Worm (Caenorhabditis elegans) whole organism, early embryonic: ENCODE measurements around the gene Y54F10AR.2.

Experiments
- B0310.2 ChIP-seq: sonication (generic microtip); optimal IDR thresholded peaks from 2 replicates; lab custom pipeline; 2016; ENCODE audit warnings: mild to moderate bottlenecking, missing genetic modification characterization, missing compliant biosample characterization
- F13C5.2 ChIP-seq: sonication (generic microtip); optimal IDR thresholded peaks from 2 replicates; lab custom pipeline; 2017; ENCODE audit warnings: mild to moderate bottlenecking, missing genetic modification characterization, inconsistent platforms, missing compliant biosample characterization
- ama-1 ChIP-seq: fragments of 150-350 bp; optimal IDR thresholded peaks from 2 replicates; lab custom pipeline; 2014
- ceh-13 ChIP-seq: fragments of 200-800 bp; sonication (Bioruptor generic); optimal IDR thresholded peaks from 2 replicates; lab custom pipeline; 2018; ENCODE audit warnings: mild to moderate bottlenecking, missing genetic modification characterization, missing compliant biosample characterization
- ceh-36 ChIP-seq: sonication (generic microtip); optimal IDR thresholded peaks from 2 replicates; lab custom pipeline; 2016; ENCODE audit warnings: missing genetic modification characterization, inconsistent platforms, missing compliant biosample characterization
- flt-1 ChIP-seq: fragments of 200-800 bp; sonication (Bioruptor generic); IDR thresholded peaks from 2 replicates; pipeline ENCODE4 v1.3.6; 2022; ENCODE audit warnings: missing genetic modification characterization, missing compliant biosample characterization
- hmbx-1 ChIP-seq: sonication (generic microtip); optimal IDR thresholded peaks from 2 replicates; lab custom pipeline; 2016; ENCODE audit warnings: mild to moderate bottlenecking, missing genetic modification characterization, missing compliant biosample characterization
- hmg-4 ChIP-seq: fragments of 200-800 bp; sonication (Bioruptor generic); optimal IDR thresholded peaks from 2 replicates; lab custom pipeline; 2018; ENCODE audit warnings: mild to moderate bottlenecking, missing genetic modification characterization, missing compliant biosample characterization
- hnd-1 ChIP-seq: sonication (generic microtip); optimal IDR thresholded peaks from 2 replicates; lab custom pipeline; 2016; ENCODE audit warnings: missing genetic modification characterization, missing compliant biosample characterization
- pes-1 ChIP-seq: fragments of 200-800 bp; sonication (Bioruptor generic); IDR thresholded peaks from 2 replicates; pipeline ENCODE4 v1.3.6; 2022; ENCODE audit warnings: missing genetic modification reagents, missing genetic modification characterization, missing compliant biosample characterization
- scrt-1 ChIP-seq: fragments of 200-800 bp; sonication (Bioruptor generic); IDR thresholded peaks from 2 replicates; pipeline ENCODE4 v1.3.6; 2022; ENCODE audit warnings: missing genetic modification characterization, missing compliant biosample characterization
- sea-1 ChIP-seq: fragments of 200-800 bp; sonication (Bioruptor generic); conservative IDR thresholded peaks from 2 replicates; pipeline ENCODE4 v1.3.6; 2022; ENCODE audit warnings: missing genetic modification characterization, missing compliant biosample characterization
- tbx-11 ChIP-seq: fragments of 200-800 bp; sonication (Bioruptor generic); IDR thresholded peaks from 2 replicates; pipeline ENCODE4 v1.3.6; 2022; ENCODE audit warnings: missing genetic modification characterization, missing compliant biosample characterization
- tbx-37 ChIP-seq: fragments of 200-800 bp; sonication (Bioruptor generic); conservative IDR thresholded peaks from 2 replicates; pipeline ENCODE4 v1.3.6; 2022; ENCODE audit warnings: missing genetic modification reagents, missing genetic modification characterization, missing compliant biosample characterization

DNA sequence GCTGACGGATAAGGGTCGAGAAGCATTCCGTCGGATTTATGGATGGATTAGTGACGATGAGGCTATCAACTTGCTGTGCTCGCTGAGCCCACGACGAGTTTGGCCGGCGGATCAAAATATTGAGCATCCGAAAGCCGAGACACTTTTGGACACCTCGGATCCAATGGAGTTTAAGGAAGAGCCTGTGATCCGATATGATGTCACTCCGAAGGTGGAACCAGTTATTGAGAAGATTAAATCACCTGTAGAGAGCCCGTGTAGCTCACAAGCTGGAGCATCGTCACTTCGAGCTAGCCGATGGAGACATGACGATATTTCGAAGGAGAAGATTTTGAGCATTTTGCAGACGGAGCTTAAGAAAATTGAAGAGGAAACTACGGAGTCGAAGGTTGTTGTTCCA is 30.8 kb downstream of the Y54F10AR.2 start:
- TF ChIP-seq ama-1 (lab: Kevin White, UChicago) (no peak), F13C5.2 (no peak), tbx-11 (GFP tag; lab: Robert Waterston, UW) (no peak), hnd-1 (tag; lab: Kevin White, UChicago) (no peak), sea-1 (no peak), hmg-4 (no peak), flt-1 (GFP tag; lab: Robert Waterston, UW) (no peak), pes-1 (GFP tag; lab: Robert Waterston, UW) (no peak), ceh-13 (no peak), ceh-36 (no peak), scrt-1 (GFP tag; lab: Robert Waterston, UW) (no peak), hmbx-1 (no peak), B0310.2 (tag; lab: Kevin White, UChicago) (no peak), tbx-37 (no peak)
